Fruit fly (Drosophila melanogaster) Kc167 (cell line): Measurements from ENCODE around the gene CG43672.

ENCODE experiments used
- insv ChIP-seq: fragments of >200 bp; optimal IDR thresholded peaks from 3 replicates; lab custom pipeline; 2018; ENCODE audit warnings: missing external identifiers
- psq ChIP-seq: fragments of >200 bp; optimal IDR thresholded peaks from 2 replicates; lab custom pipeline; 2017; ENCODE audit warnings: missing external identifiers

dm6 chrX:15731968-15732367 lies 40.8 kb upstream of the CG43672 start, which contains the start of gene CG8191:
- TF ChIP-seq psq (lab: Kevin White, UChicago) (no peak), insv (lab: Kevin White, UChicago) (no peak)
